Worm (Caenorhabditis elegans) whole organism, midembryonic: ENCODE measurements around the gene F21D5.3.
A peak's percentile ranks its signal among the peaks of the same experiment; 100 is the strongest.

Experiments used
- T22C8.4 ChIP-seq: fragments of 200-800 bp; sonication (Bioruptor generic); IDR thresholded peaks from 2 replicates; pipeline ENCODE4 v1.3.6; 2022; ENCODE audit warnings: missing genetic modification characterization, missing compliant biosample characterization
- cog-1 ChIP-seq: sonication (generic microtip); optimal IDR thresholded peaks from 2 replicates; lab custom pipeline; 2016; ENCODE audit warnings: missing genetic modification characterization, missing compliant biosample characterization
- flt-1 ChIP-seq: fragments of 200-800 bp; sonication (Bioruptor generic); IDR thresholded peaks from 2 replicates; pipeline ENCODE4 v1.3.6; 2022; ENCODE audit warnings: missing genetic modification characterization, missing compliant biosample characterization
- klf-2 ChIP-seq: fragments of 200-800 bp; sonication (Bioruptor generic); conservative IDR thresholded peaks from 2 replicates; pipeline ENCODE4 v1.3.6; 2022; ENCODE audit warnings: missing genetic modification reagents, missing genetic modification characterization, missing compliant biosample characterization
- med-1 ChIP-seq: sonication (generic microtip); optimal IDR thresholded peaks from 2 replicates; lab custom pipeline; 2017; ENCODE audit warnings: missing genetic modification characterization, mild to moderate bottlenecking, missing compliant biosample characterization, antibody characterized with exemption, missing genetic modification reagents; ENCODE audit not compliant: insufficient read depth
- ref-1 ChIP-seq: fragments of 200-800 bp; sonication (Bioruptor generic); conservative IDR thresholded peaks from 2 replicates; pipeline ENCODE4 v1.3.6; 2022; ENCODE audit warnings: missing genetic modification reagents, missing genetic modification characterization, missing compliant biosample characterization
- tab-1 ChIP-seq: fragments of 200-800 bp; sonication (Bioruptor generic); IDR thresholded peaks from 2 replicates; pipeline ENCODE4 v1.3.6; 2022; ENCODE audit warnings: missing genetic modification characterization, missing compliant biosample characterization
- ztf-23 ChIP-seq: fragments of 200-800 bp; sonication (Bioruptor generic); IDR thresholded peaks from 2 replicates; pipeline ENCODE4 v1.3.6; 2022; ENCODE audit warnings: missing genetic modification reagents, missing genetic modification characterization, missing compliant biosample characterization
- ztf-29 ChIP-seq: fragments of 200-800 bp; sonication (Bioruptor generic); IDR thresholded peaks from 2 replicates; pipeline ENCODE4 v1.3.6; 2022; ENCODE audit warnings: missing genetic modification reagents, missing genetic modification characterization, missing compliant biosample characterization

The F21D5.3 gene

DNA sequence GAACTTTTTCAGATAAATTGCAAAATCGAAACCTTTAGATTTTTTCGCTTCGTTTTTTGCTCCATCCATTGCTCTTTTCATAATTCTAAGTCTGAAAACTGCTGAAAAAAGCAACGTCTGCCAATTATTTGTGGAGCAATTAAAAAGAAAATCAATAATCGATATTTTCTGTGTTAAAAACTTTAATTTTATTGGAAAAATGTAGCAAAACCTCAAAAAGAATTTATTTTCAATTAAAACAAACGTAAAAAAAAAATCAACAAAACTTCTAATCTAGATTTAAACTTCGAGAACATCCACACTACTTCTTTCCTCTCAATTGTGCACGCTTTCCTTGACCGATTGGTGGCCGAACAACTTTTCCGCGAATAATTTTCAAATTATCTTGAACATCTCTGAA lies 8.7 kb downstream of the F21D5.3 start, which contains the start of gene F21D5.5:
TSS of gene F21D5.5 (minus strand) at position 101 of the 400 bp plus-strand sequence.
- TF ChIP-seq klf-2 (GFP tag; lab: Robert Waterston, UW) (no peak), ref-1 (GFP tag; lab: Robert Waterston, UW) (no peak), flt-1 (GFP tag; lab: Robert Waterston, UW) (no peak)

DNA sequence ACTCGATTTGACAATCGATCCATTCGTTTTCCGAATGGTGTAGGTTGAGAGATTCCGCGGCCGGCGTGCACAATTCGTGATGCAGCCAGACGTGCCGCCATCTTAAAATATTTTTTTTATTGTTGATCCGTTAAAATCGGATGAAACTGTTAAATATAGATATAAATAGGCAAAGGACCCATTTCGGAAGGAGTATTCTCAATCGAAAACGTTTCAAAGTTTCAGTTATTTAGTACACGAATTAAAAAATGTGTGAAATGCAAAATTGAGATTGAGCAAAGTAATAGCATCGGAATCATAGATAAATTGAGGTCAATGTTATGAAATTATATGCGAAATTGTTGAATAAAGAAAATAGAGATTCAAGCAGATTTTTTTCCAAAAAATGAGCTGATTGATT lies 9.3 kb downstream of the F21D5.3 start, which contains the start of gene mrps-33:
TSS of gene mrps-33 (minus strand) at position 101 of the 400 bp plus-strand sequence.
- no peak for TF ChIP-seq T22C8.4
- no peak for TF ChIP-seq flt-1 (GFP tag; lab: Robert Waterston, UW)

DNA sequence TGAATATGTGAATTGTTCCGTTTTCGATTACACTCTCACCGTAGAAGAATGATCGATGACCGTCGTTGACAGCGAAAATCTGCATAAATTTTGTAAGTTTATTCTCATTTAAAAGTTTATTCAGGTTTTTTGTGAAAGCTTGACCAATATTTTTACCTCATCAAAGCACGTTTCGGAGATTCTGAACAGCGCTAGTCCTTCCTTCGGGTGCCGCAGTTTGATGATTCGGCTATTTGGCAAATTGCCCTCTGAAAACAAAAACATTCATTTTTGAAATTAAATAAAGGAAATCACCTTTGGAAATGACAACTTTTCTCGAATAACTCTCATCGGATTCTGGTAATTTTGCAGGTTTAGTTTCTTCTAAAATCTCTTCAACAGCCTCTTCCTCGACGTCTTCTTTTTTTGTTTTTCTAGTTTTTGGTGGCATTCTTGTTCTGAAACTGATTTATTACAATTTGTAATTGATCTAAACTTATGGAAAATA lies 10.4 kb downstream of the F21D5.3 start, which contains the start of gene F21D5.6:
TSS of gene F21D5.6 (minus strand) at position 437 of the 487 bp plus-strand sequence.
- TF ChIP-seq T22C8.4 (no peak), flt-1 (GFP tag; lab: Robert Waterston, UW) (0 out of 2 replicates have a peak, but pooled peaks have one; percentile 33)

DNA sequence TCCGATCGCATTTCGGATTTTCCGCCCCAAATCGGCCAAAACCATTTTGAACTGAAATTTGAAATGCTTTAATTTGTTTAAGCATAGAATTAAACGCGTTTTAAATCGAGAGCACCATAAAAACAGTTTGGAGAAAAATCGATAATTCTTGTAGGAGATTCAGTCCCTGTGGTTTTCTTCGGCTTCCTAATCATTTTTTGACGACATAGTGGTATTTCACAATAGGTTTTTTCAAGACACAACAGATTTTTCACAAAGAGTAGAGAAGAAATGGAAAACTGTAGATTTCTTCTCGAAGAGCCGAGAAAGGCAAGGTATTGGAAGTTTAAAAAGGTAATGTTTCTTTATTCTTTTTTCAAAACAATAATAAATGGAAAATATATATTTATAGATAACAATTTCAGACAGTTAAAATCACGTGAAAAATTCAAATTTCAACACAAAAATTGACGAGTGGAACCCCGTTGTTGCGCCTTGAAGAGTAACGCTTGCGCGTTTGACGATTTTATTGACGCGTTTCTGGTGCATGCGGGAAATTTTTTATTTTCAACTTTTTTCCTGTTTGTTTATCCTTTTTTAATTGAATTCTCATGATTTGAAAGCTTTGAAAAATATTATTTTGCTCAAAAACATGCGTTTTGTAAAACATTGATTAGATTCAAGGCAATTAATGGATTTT lies 13.2 kb downstream of the F21D5.3 start, which contains the start of gene F21D5.7:
TSS of gene F21D5.7 (minus strand) at position 51 of the 679 bp plus-strand sequence.
- TF ChIP-seq cog-1 (tag; lab: Kevin White, UChicago) = no peak
- 0 out of 2 replicates have a peak, but pooled peaks have one; percentile 34 for TF ChIP-seq T22C8.4
- no peak for TF ChIP-seq ztf-29 (GFP tag; lab: Robert Waterston, UW)

DNA sequence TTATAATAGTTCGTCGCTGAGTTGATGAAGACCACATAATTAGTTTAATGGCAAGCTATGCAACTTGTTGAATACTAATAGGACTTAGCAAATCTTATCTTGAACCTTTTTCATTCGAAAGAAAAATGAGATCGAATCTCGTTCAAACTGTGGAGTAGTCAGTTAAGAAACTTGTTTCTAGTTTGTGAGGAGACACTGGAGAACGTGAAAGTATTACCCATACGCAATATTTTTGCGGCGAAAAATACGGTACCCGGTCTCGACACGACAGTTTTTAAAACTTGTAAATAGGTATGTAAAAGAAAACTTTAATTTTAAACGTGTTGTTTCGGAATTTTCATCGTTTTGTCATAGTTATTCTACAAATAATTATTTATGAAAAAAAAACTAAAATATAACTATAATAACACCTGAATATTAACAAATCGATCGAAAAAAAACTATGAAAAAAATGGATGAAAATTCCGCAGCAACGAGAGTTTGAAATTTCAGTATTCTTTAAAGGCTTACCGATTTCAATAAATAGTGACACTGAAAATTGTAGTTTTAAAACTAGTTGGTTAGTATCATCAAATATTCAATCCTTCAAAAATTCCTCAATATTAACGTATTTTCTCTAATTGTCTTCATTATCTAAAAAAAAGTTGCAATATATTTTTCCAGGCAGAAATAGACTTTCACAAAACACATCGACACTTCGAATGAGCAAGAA lies 15.1 kb downstream of the F21D5.3 start, which contains the start of the genes F20C5.7 and parg-1:
TSS of gene F20C5.7 (minus strand) at position 101 of the 712 bp plus-strand sequence.
TSS of gene parg-1 (plus strand) at position 662 of the 712 bp plus-strand sequence.
- no peak for TF ChIP-seq ztf-23 (GFP tag; lab: Robert Waterston, UW)
- TF ChIP-seq cog-1 (tag; lab: Kevin White, UChicago) = no peak
- TF ChIP-seq ref-1 (GFP tag; lab: Robert Waterston, UW) = no peak
- no peak for TF ChIP-seq klf-2 (GFP tag; lab: Robert Waterston, UW)
- TF ChIP-seq ztf-29 (GFP tag; lab: Robert Waterston, UW) = no peak
- no peak for TF ChIP-seq T22C8.4
- TF ChIP-seq tab-1 (GFP tag; lab: Robert Waterston, UW) = no peak
- TF ChIP-seq flt-1 (GFP tag; lab: Robert Waterston, UW) = no peak
- TF ChIP-seq med-1 (GFP tag; lab: Kevin White, UChicago) = no peak

DNA sequence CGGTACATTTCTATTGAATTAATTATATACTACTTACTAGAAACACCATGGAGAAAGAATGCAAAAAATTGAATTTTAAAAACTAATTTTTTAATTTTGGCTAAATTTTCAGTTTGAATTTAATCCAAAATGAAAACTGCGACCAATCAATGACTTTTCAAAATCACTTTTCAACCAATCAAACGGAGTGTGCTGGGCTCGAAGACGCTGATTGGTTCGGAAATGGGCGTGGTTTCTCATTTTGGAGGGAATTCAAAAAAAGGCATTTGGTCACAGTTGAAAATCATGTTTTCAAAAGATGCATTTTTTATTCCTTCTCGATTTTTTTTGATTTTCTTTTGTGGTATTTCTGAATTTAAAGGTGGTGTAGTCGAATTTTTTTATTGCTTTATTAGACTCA lies 18.4 kb downstream of the F21D5.3 start:
- TF ChIP-seq klf-2 (GFP tag; lab: Robert Waterston, UW) (no peak), ztf-29 (GFP tag; lab: Robert Waterston, UW) (no peak), ref-1 (GFP tag; lab: Robert Waterston, UW) (no peak), tab-1 (GFP tag; lab: Robert Waterston, UW) (no peak), med-1 (GFP tag; lab: Kevin White, UChicago) (no peak), flt-1 (GFP tag; lab: Robert Waterston, UW) (no peak), ztf-23 (GFP tag; lab: Robert Waterston, UW) (no peak), T22C8.4 (no peak), cog-1 (tag; lab: Kevin White, UChicago) (no peak)

DNA sequence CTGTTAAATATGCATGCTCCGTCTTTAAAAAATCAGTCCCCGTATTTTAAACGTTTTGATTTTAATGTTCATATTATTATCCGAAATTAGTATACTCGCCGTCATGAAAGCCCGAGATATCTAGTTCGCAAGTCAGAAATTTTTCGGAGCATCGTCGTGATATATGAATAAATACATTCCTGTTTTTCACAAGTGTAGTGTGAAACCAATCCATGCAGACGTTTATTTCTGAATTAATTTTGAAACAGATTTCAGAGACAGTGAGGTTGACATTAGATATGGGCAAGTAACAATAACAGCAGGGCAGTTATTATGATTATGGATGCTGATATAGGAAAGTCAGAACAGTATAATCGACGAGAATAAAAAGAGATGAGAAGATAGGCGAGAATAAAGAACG lies 21.9 kb downstream of the F21D5.3 start:
- TF ChIP-seq klf-2 (GFP tag; lab: Robert Waterston, UW) = no peak
- TF ChIP-seq tab-1 (GFP tag; lab: Robert Waterston, UW) = no peak
- no peak for TF ChIP-seq flt-1 (GFP tag; lab: Robert Waterston, UW)
- no peak for TF ChIP-seq T22C8.4
- TF ChIP-seq ref-1 (GFP tag; lab: Robert Waterston, UW) = no peak
- TF ChIP-seq cog-1 (tag; lab: Kevin White, UChicago) = no peak
- TF ChIP-seq ztf-29 (GFP tag; lab: Robert Waterston, UW) = no peak
- no peak for TF ChIP-seq ztf-23 (GFP tag; lab: Robert Waterston, UW)
- TF ChIP-seq med-1 (GFP tag; lab: Kevin White, UChicago) = no peak

DNA sequence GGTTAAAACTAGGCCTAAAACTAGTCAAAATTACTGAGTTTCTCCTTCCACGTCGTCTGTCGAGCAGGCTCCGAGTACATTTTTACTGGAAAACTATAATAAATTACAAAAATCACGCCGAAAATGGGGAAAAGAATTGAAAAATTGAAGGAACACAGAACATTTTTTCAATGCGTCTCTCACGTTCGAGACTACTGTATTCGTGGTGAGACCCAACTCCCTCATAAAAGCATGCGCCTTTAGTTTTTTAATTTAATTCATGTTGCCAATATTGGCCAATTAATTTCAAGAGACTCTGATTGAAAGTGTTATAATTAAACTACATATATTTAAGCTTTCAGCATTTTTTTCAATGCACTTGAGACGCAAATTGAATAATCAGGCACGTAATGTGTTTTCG lies 23.5 kb downstream of the F21D5.3 start:
- TF ChIP-seq med-1 (GFP tag; lab: Kevin White, UChicago) (no peak), klf-2 (GFP tag; lab: Robert Waterston, UW) (no peak), ref-1 (GFP tag; lab: Robert Waterston, UW) (no peak), cog-1 (tag; lab: Kevin White, UChicago) (no peak), flt-1 (GFP tag; lab: Robert Waterston, UW) (no peak), ztf-29 (GFP tag; lab: Robert Waterston, UW) (no peak), T22C8.4 (no peak), ztf-23 (GFP tag; lab: Robert Waterston, UW) (no peak), tab-1 (GFP tag; lab: Robert Waterston, UW) (no peak)

DNA sequence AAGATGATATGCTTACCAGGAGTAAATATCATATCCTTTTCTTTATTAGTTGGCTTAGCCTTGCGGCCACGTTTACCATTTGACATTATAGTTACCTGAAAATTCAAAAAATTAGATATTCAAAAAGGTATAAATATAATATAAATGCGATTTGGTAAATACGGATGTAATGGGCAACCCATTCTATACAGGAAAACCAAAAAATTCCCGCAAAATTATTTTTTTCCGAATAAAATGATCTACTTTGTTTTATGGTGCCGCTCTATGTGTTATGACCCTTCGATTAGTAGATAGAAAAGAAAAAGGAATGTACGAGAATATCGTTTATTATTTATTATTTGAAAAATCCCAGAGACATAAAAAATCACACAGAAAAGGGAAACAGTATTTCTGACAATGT lies 24.1 kb downstream of the F21D5.3 start, which contains the start of gene elli-1:
TSS of gene elli-1 (minus strand) at position 101 of the 400 bp plus-strand sequence.
- TF ChIP-seq klf-2 (GFP tag; lab: Robert Waterston, UW) = no peak
- TF ChIP-seq med-1 (GFP tag; lab: Kevin White, UChicago) = no peak
- no peak for TF ChIP-seq ref-1 (GFP tag; lab: Robert Waterston, UW)
